Fruit fly (Drosophila melanogaster): Measurements from ENCODE around the gene CG11158.

Gene CG11158

dm6 chrX:13667656-13668055, 15.1 kb upstream of the CG11158 start, which contains the start of the genes DNAlig4 and CG11164:
DNAlig4 (minus strand) TSS chrX:13667811.
CG11164 (plus strand) TSS chrX:13668014.
- no peak for TF ChIP-seq Dfd (GFP tag; optimal IDR thresholded peaks at IDR 0.05)
- no peak for TF ChIP-seq dmrt93B (GFP tag; optimal IDR thresholded peaks at IDR 0.05)
- TF ChIP-seq h (GFP tag; optimal IDR thresholded peaks at IDR 0.05), result no peak
- no peak for TF ChIP-seq dl (GFP tag; optimal IDR thresholded peaks at IDR 0.05; ENCODE audit: insufficient read depth in 1 of 2, partially characterized antibody in 2 of 2)
- no peak for TF ChIP-seq Hr83 (GFP tag; optimal IDR thresholded peaks at IDR 0.05; ENCODE audit: poor library complexity, severe bottlenecking)
- no peak for TF ChIP-seq dsf (GFP tag; optimal IDR thresholded peaks at IDR 0.05; ENCODE audit: borderline replicate concordance)
- TF ChIP-seq OdsH (GFP tag; optimal IDR thresholded peaks at IDR 0.05), result no peak
- TF ChIP-seq brk (GFP tag; optimal IDR thresholded peaks at IDR 0.05), result no peak
- TF ChIP-seq CG32264 (GFP tag; optimal IDR thresholded peaks at IDR 0.05), result no peak
- TF ChIP-seq Mio (GFP tag; optimal IDR thresholded peaks at IDR 0.05), result no peak
- no peak for TF ChIP-seq HLH106 (tag; optimal IDR thresholded peaks at IDR 0.05)
- no peak for TF ChIP-seq N (GFP tag; optimal IDR thresholded peaks at IDR 0.05)
- no peak for TF ChIP-seq lola (GFP tag; optimal IDR thresholded peaks at IDR 0.05)

dm6 chrX:13669366-13669765, 13.4 kb upstream of the CG11158 start, which contains the start of gene CG15760:
CG15760 (plus strand) TSS chrX:13669699.
- no peak for TF ChIP-seq Hr83 (GFP tag; optimal IDR thresholded peaks at IDR 0.05; ENCODE audit: poor library complexity, severe bottlenecking)
- TF ChIP-seq CG32264 (GFP tag; optimal IDR thresholded peaks at IDR 0.05), result no peak
- TF ChIP-seq Rel (GFP tag; optimal IDR thresholded peaks at IDR 0.05), result no peak
- peak; percentile 71 for TF ChIP-seq Rel (tag; optimal IDR thresholded peaks at IDR 0.05)

- TF ChIP-seq dl (GFP tag; optimal IDR thresholded peaks at IDR 0.05; ENCODE audit: insufficient read depth in 1 of 2, partially characterized antibody in 2 of 2) (no peak), psq (GFP tag; optimal IDR thresholded peaks at IDR 0.05) (peak; percentile 18), Rel (GFP tag; optimal IDR thresholded peaks at IDR 0.05) (no peak), Rel (tag; optimal IDR thresholded peaks at IDR 0.05) (no peak), Dfd (GFP tag; optimal IDR thresholded peaks at IDR 0.05) (no peak), ey (GFP tag; optimal IDR thresholded peaks at IDR 0.05) (no peak), foxo (GFP tag; optimal IDR thresholded peaks at IDR 0.05) (no peak), Abd-B (GFP tag; optimal IDR thresholded peaks at IDR 0.05) (no peak), lola (GFP tag; optimal IDR thresholded peaks at IDR 0.05) (no peak), Hr78 (GFP tag; optimal IDR thresholded peaks at IDR 0.05) (no peak)
Measured at dm6 chrX:13670329-13670847, 12.4 kb upstream of the CG11158 start.

dm6 chrX:13676458-13676944, 6.3 kb upstream of the CG11158 start, which contains the start of gene CG11162:
CG11162 (plus strand) TSS chrX:13676894.
- TF ChIP-seq Vsx2 (GFP tag; optimal IDR thresholded peaks at IDR 0.05; ENCODE audit: partially characterized antibody) (no peak), Dif (GFP tag; optimal IDR thresholded peaks at IDR 0.05; ENCODE audit: partially characterized antibody) (no peak), CG32264 (GFP tag; optimal IDR thresholded peaks at IDR 0.05) (no peak), foxo (GFP tag; optimal IDR thresholded peaks at IDR 0.05) (peak in 1 of 2 experiments; percentile 65), Jra (GFP tag; optimal IDR thresholded peaks at IDR 0.05) (no peak), Sp1 (GFP tag; optimal IDR thresholded peaks at IDR 0.05) (peak; percentile 29), psq (GFP tag; optimal IDR thresholded peaks at IDR 0.05) (no peak), brk (GFP tag; optimal IDR thresholded peaks at IDR 0.05) (no peak), lola (GFP tag; optimal IDR thresholded peaks at IDR 0.05) (no peak), pan (optimal IDR thresholded peaks at IDR 0.05) (no peak), rgr (GFP tag; optimal IDR thresholded peaks at IDR 0.05) (peak; percentile 54), N (GFP tag; optimal IDR thresholded peaks at IDR 0.05) (no peak), sv (GFP tag; optimal IDR thresholded peaks at IDR 0.05) (no peak), h (GFP tag; optimal IDR thresholded peaks at IDR 0.05) (peak; percentile 59), Mio (GFP tag; optimal IDR thresholded peaks at IDR 0.05) (no peak), Rel (GFP tag; optimal IDR thresholded peaks at IDR 0.05) (no peak), Rel (tag; optimal IDR thresholded peaks at IDR 0.05) (no peak), Abd-B (GFP tag; optimal IDR thresholded peaks at IDR 0.05) (no peak), ey (GFP tag; optimal IDR thresholded peaks at IDR 0.05) (peak; percentile 56), GATAd (GFP tag; optimal IDR thresholded peaks at IDR 0.05) (no peak), jim (GFP tag; optimal IDR thresholded peaks at IDR 0.05) (no peak), CG9705 (GFP tag; optimal IDR thresholded peaks at IDR 0.05) (no peak), Dfd (GFP tag; optimal IDR thresholded peaks at IDR 0.05) (no peak), Hnf4 (GFP tag; optimal IDR thresholded peaks at IDR 0.05) (no peak), Myc (optimal IDR thresholded peaks at IDR 0.05) (no peak), dsf (GFP tag; optimal IDR thresholded peaks at IDR 0.05; ENCODE audit: borderline replicate concordance) (no peak), HLH106 (tag; optimal IDR thresholded peaks at IDR 0.05) (peak; percentile 33), fru (GFP tag; optimal IDR thresholded peaks at IDR 0.05) (peak; percentile 66), CrebA (GFP tag; optimal IDR thresholded peaks at IDR 0.05; ENCODE audit: borderline replicate concordance) (no peak), usp (GFP tag; optimal IDR thresholded peaks at IDR 0.05) (no peak), woc (GFP tag; optimal IDR thresholded peaks at IDR 0.05) (no peak), dl (GFP tag; optimal IDR thresholded peaks at IDR 0.05; ENCODE audit: insufficient read depth in 1 of 2, partially characterized antibody in 2 of 2) (no peak), br (GFP tag; optimal IDR thresholded peaks at IDR 0.05) (peak; percentile 2), Hr83 (GFP tag; optimal IDR thresholded peaks at IDR 0.05; ENCODE audit: poor library complexity, severe bottlenecking) (no peak), tai (GFP tag; optimal IDR thresholded peaks at IDR 0.05) (no peak), Hr78 (GFP tag; optimal IDR thresholded peaks at IDR 0.05) (no peak), dmrt93B (GFP tag; optimal IDR thresholded peaks at IDR 0.05) (no peak), sage (GFP tag; optimal IDR thresholded peaks at IDR 0.05) (no peak), OdsH (GFP tag; optimal IDR thresholded peaks at IDR 0.05) (peak; percentile 46)

All from whole organism, wandering third instar larva.